Worm (Caenorhabditis elegans): ENCODE measurements around the gene paqr-2.

The paqr-2 gene

ce11 chrIII:5372884-5373283 is 6.8 kb downstream of the paqr-2 start:
- TF ChIP-seq ceh-16 (tag; optimal IDR thresholded peaks at IDR 0.05) (no peak), lsy-2 (tag; optimal IDR thresholded peaks at IDR 0.05) (peak in 1 of 2 experiments; percentile 24), elt-1 (tag; optimal IDR thresholded peaks at IDR 0.05) (no peak), F13H6.1 (tag; optimal IDR thresholded peaks at IDR 0.05) (peak; percentile 22), ztf-11 (tag; optimal IDR thresholded peaks at IDR 0.05) (no peak), nhr-129 (tag; optimal IDR thresholded peaks at IDR 0.05) (peak; percentile 66), mab-5 (tag; optimal IDR thresholded peaks at IDR 0.05) (no peak), lin-39 (tag; optimal IDR thresholded peaks at IDR 0.05) (no peak)

- TF ChIP-seq ztf-1 (GFP tag; conservative IDR thresholded peaks at IDR 0.05) (no peak), unc-55 (GFP tag; optimal IDR thresholded peaks at IDR 0.05) (peak; percentile 92), dmd-4 (tag; optimal IDR thresholded peaks at IDR 0.05) (no peak), mab-5 (tag; optimal IDR thresholded peaks at IDR 0.05) (peak; percentile 22), nhr-237 (tag; optimal IDR thresholded peaks at IDR 0.05) (no peak), gmeb-1 (tag; optimal IDR thresholded peaks at IDR 0.05) (no peak), lsy-2 (tag; optimal IDR thresholded peaks at IDR 0.05) (no peak), ceh-82 (tag; optimal IDR thresholded peaks at IDR 0.05) (no peak)
Measured at ce11 chrIII:5371226-5371926, 8.4 kb downstream of the paqr-2 start, which contains the start of gene szy-2. szy-2 (minus strand) TSS chrIII:5371276.

ce11 chrIII:5367995-5368899 is 11.5 kb downstream of the paqr-2 start, which contains the start of gene dhs-9:
dhs-9 (minus strand) TSS chrIII:5368045.
- TF ChIP-seq ceh-16 (tag; optimal IDR thresholded peaks at IDR 0.05) (no peak), fos-1 (tag; optimal IDR thresholded peaks at IDR 0.05) (peak; percentile 8), lin-39 (tag; optimal IDR thresholded peaks at IDR 0.05) (no peak), F13H6.1 (tag; optimal IDR thresholded peaks at IDR 0.05) (peak; percentile 33), nhr-10 (tag; optimal IDR thresholded peaks at IDR 0.05) (no peak), gmeb-1 (tag; optimal IDR thresholded peaks at IDR 0.05) (peak; percentile 56), dmd-4 (tag; optimal IDR thresholded peaks at IDR 0.05) (no peak), C34F6.9 (tag; optimal IDR thresholded peaks at IDR 0.05) (peak; percentile 21), lsy-2 (tag; optimal IDR thresholded peaks at IDR 0.05) (peak in 1 of 2 experiments; percentile 45), nhr-6 (tag; optimal IDR thresholded peaks at IDR 0.05) (no peak), lin-13 (GFP tag; optimal IDR thresholded peaks at IDR 0.05) (no peak), elt-1 (tag; optimal IDR thresholded peaks at IDR 0.05) (no peak), crh-2 (tag; optimal IDR thresholded peaks at IDR 0.05) (peak; percentile 48), sma-3 (GFP tag; optimal IDR thresholded peaks at IDR 0.05) (no peak), blmp-1 (tag; optimal IDR thresholded peaks at IDR 0.05; ENCODE audit: insufficient read depth) (no peak), alr-1 (tag; optimal IDR thresholded peaks at IDR 0.05) (no peak), zag-1 (tag; optimal IDR thresholded peaks at IDR 0.05) (no peak), nhr-23 (tag; optimal IDR thresholded peaks at IDR 0.05) (no peak), elt-3 (tag; optimal IDR thresholded peaks at IDR 0.05) (no peak), sem-4 (tag; optimal IDR thresholded peaks at IDR 0.05) (no peak), snpc-4 (tag; optimal IDR thresholded peaks at IDR 0.05) (no peak), skn-1 (tag; optimal IDR thresholded peaks at IDR 0.05) (peak; percentile 85), nhr-129 (tag; optimal IDR thresholded peaks at IDR 0.05) (peak; percentile 61), nhr-25 (tag; optimal IDR thresholded peaks at IDR 0.05) (peak; percentile 59), unc-55 (GFP tag; optimal IDR thresholded peaks at IDR 0.05) (peak; percentile 4), mdl-1 (tag; optimal IDR thresholded peaks at IDR 0.05) (no peak), R02D3.7 (tag; optimal IDR thresholded peaks at IDR 0.05) (no peak)

DNA sequence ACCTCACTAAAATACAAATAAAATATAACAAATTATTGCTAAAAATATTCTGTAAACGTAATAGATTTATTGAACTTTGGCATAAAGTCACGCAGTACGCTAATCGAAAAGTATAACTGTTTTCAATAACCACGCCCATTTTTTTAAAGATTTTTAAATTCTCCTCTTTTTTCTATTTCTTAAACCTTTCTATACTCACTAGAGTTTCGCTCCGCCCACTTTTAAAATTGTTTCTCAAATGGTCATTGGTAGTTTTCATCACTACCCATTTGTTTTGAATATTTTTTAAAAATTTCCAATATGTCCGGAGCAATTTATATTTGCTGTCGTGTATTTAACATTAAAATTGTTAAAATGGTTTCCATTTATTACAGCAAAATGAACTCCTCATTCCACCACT is 17.8 kb downstream of the paqr-2 start, which contains the start of gene Y32H12A.1:
Y32H12A.1 (plus strand) TSS at position 301 of the 400 bp plus-strand sequence.
- no peak for TF ChIP-seq sma-3 (GFP tag; optimal IDR thresholded peaks at IDR 0.05)

DNA sequence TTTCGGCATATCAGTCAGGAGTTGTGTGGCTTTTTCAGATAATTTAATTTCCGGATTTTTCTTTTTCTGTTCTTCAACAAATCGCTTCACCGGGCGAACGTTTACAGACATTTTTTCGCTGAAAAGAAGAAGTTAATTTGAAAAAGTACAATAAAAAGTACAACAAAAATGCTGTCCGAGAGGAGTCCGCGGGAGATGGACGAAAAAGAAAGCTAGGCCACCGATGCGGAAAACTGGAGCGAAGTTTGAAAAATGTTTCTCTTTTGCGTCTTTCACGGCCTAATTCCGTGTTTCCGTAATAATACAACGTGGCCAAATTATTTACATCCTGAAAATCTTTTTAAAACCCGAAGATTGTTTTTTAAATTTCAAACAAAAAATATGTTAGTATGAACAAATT is 30.5 kb downstream of the paqr-2 start, which contains the start of gene thoc-5:
thoc-5 (minus strand) TSS at position 152 of the 400 bp plus-strand sequence.
- TF ChIP-seq sma-9 (GFP tag; optimal IDR thresholded peaks at IDR 0.05): peak; percentile 93
- TF ChIP-seq sma-9 (tag; optimal IDR thresholded peaks at IDR 0.05): no peak
- no peak for TF ChIP-seq ztf-1 (GFP tag; conservative IDR thresholded peaks at IDR 0.05)
- peak; percentile 97 for TF ChIP-seq gmeb-1 (tag; optimal IDR thresholded peaks at IDR 0.05)
- TF ChIP-seq nhr-12 (tag; optimal IDR thresholded peaks at IDR 0.05): no peak
- TF ChIP-seq snpc-4 (tag; optimal IDR thresholded peaks at IDR 0.05): peak; percentile 57
- peak; percentile 71 for TF ChIP-seq lin-13 (GFP tag; optimal IDR thresholded peaks at IDR 0.05)
- no peak for TF ChIP-seq unc-39 (tag; optimal IDR thresholded peaks at IDR 0.05)
- peak; percentile 48 for TF ChIP-seq nhr-6 (tag; optimal IDR thresholded peaks at IDR 0.05)
- no peak for TF ChIP-seq ztf-11 (tag; optimal IDR thresholded peaks at IDR 0.05)
- TF ChIP-seq egl-27 (tag; optimal IDR thresholded peaks at IDR 0.05): peak; percentile 67
- TF ChIP-seq fos-1 (tag; optimal IDR thresholded peaks at IDR 0.05): peak; percentile 46
- no peak for TF ChIP-seq ceh-82 (tag; optimal IDR thresholded peaks at IDR 0.05)
- peak; percentile 76 for TF ChIP-seq crh-2 (tag; optimal IDR thresholded peaks at IDR 0.05)
- no peak for TF ChIP-seq mbf-1 (tag; optimal IDR thresholded peaks at IDR 0.05)
- TF ChIP-seq nhr-237 (tag; optimal IDR thresholded peaks at IDR 0.05): no peak
- TF ChIP-seq nhr-77 (tag; optimal IDR thresholded peaks at IDR 0.05): no peak
- TF ChIP-seq blmp-1 (tag; optimal IDR thresholded peaks at IDR 0.05; ENCODE audit: insufficient read depth): peak; percentile 40
- TF ChIP-seq mab-5 (tag; optimal IDR thresholded peaks at IDR 0.05): peak; percentile 64
- peak; percentile 81 to 91 for TF ChIP-seq lsy-2 (tag; optimal IDR thresholded peaks at IDR 0.05)
- peak; percentile 60 for TF ChIP-seq ztf-4 (tag; optimal IDR thresholded peaks at IDR 0.05)
- peak; percentile 40 for TF ChIP-seq nhr-21 (tag; optimal IDR thresholded peaks at IDR 0.05)
